Worm (Caenorhabditis elegans): Measurements from ENCODE around the gene nhr-281.

nhr-281 gene

ce11 chrX:14131476-14131875 lies 18.2 kb upstream of the nhr-281 start:
- TF ChIP-seq attf-5 (GFP tag; optimal IDR thresholded peaks at IDR 0.05), result no peak
- no peak for TF ChIP-seq F49E8.2 (tag; optimal IDR thresholded peaks at IDR 0.05; ENCODE audit: insufficient read depth)
- TF ChIP-seq Y95B8A.8 (GFP tag; IDR thresholded peaks at IDR 0.05), result no peak
- TF ChIP-seq athp-1 (tag; optimal IDR thresholded peaks at IDR 0.05), result no peak
- no peak for TF ChIP-seq rec-8 (tag; optimal IDR thresholded peaks at IDR 0.05)
- no peak for TF ChIP-seq hlh-26 (GFP tag; conservative IDR thresholded peaks at IDR 0.05)
- no peak for TF ChIP-seq zfh-2 (GFP tag; conservative IDR thresholded peaks at IDR 0.05)
- TF ChIP-seq fkh-3 (tag; optimal IDR thresholded peaks at IDR 0.05), result no peak

- TF ChIP-seq attf-5 (GFP tag; optimal IDR thresholded peaks at IDR 0.05), result peak; percentile 10
- TF ChIP-seq aptf-3 (GFP tag; IDR thresholded peaks at IDR 0.05), result no peak
- TF ChIP-seq chd-7 (tag; optimal IDR thresholded peaks at IDR 0.05), result no peak
- TF ChIP-seq xnd-1 (tag; optimal IDR thresholded peaks at IDR 0.05), result no peak
- no peak for TF ChIP-seq F22D6.2 (tag; optimal IDR thresholded peaks at IDR 0.05)
- peak; percentile 37 for TF ChIP-seq nhr-80 (tag; optimal IDR thresholded peaks at IDR 0.05)
- no peak for TF ChIP-seq tbx-9 (tag; optimal IDR thresholded peaks at IDR 0.05; ENCODE audit: borderline replicate concordance)
- TF ChIP-seq dox-1 (GFP tag; IDR thresholded peaks at IDR 0.05), result peak; percentile 65
- 0 out of 2 replicates have a peak, but pooled peaks have one; percentile 26 for TF ChIP-seq madf-6 (GFP tag; IDR thresholded peaks at IDR 0.05)
- no peak for TF ChIP-seq B0019.2 (GFP tag; conservative IDR thresholded peaks at IDR 0.05)
- no peak for TF ChIP-seq fkh-3 (tag; optimal IDR thresholded peaks at IDR 0.05)
- no peak for TF ChIP-seq ceh-91 (GFP tag; IDR thresholded peaks at IDR 0.05)
- peak; percentile 92 for TF ChIP-seq zfh-2 (GFP tag; conservative IDR thresholded peaks at IDR 0.05)
- TF ChIP-seq efl-1 (GFP tag; optimal IDR thresholded peaks at IDR 0.05), result peak; percentile 42
- peak; percentile 80; the same call in 1 of the 2 replicates for TF ChIP-seq hmg-1.2 (GFP tag; IDR thresholded peaks at IDR 0.05)
- no peak for TF ChIP-seq K12H6.12 (tag; optimal IDR thresholded peaks at IDR 0.05)
- no peak for TF ChIP-seq pha-4 (tag; optimal IDR thresholded peaks at IDR 0.05)
- no peak for TF ChIP-seq madf-3 (GFP tag; IDR thresholded peaks at IDR 0.05)
- TF ChIP-seq madf-10 (tag; optimal IDR thresholded peaks at IDR 0.05), result peak; percentile 25
- no peak for TF ChIP-seq pbrm-1 (GFP tag; IDR thresholded peaks at IDR 0.05)
- TF ChIP-seq let-526 (GFP tag; IDR thresholded peaks at IDR 0.05), result no peak
- TF ChIP-seq ztf-28 (GFP tag; IDR thresholded peaks at IDR 0.05), result no peak
These were observed 14.2 kb upstream of the nhr-281 start, which contains the start of gene F28H6.4 for ce11 chrX:14127291-14127922. Gene F28H6.4 (plus strand): TSS chrX:14127872.

ce11 chrX:14125870-14126269 lies 12.6 kb upstream of the nhr-281 start, which contains the start of gene F28H6.6:
Gene F28H6.6 (minus strand): TSS chrX:14125879.
- peak; percentile 12; the same call in 1 of the 2 replicates for TF ChIP-seq hmg-1.2 (GFP tag; IDR thresholded peaks at IDR 0.05)
- no peak for TF ChIP-seq Y79H2A.3 (GFP tag; conservative IDR thresholded peaks at IDR 0.05)

- TF ChIP-seq tbp1 (GFP tag; optimal IDR thresholded peaks at IDR 0.05), result no peak
- no peak for TF ChIP-seq snpc-4 (GFP tag; optimal IDR thresholded peaks at IDR 0.05)
- peak in 1 of 4 experiments; percentile 65 for TF ChIP-seq snpc-4 (tag; optimal IDR thresholded peaks at IDR 0.05)
- TF ChIP-seq hmg-1.2 (GFP tag; IDR thresholded peaks at IDR 0.05), result peak; percentile 6; the same call in 1 of the 2 replicates
- no peak for TF ChIP-seq xnd-1 (tag; optimal IDR thresholded peaks at IDR 0.05)
These were observed 5.5 kb upstream of the nhr-281 start for ce11 chrX:14118762-14119161.

Data from whole organism, young adult.